Fruit fly (Drosophila melanogaster): ENCODE data around the gene CG4669.
A peak's percentile ranks its signal among the peaks of the same experiment; 100 is the strongest.

The CG4669 gene

dm6 chr3L:5187572-5187934 is 46.7 kb upstream of the CG4669 start (continued):
- TF ChIP-seq vvl (GFP tag; IDR thresholded peaks at IDR 0.05) (peak; percentile 79), Sin3A (optimal IDR thresholded peaks at IDR 0.05) (no peak), trem (tag; optimal IDR thresholded peaks at IDR 0.05) (peak; percentile 68), Awh (GFP tag; IDR thresholded peaks at IDR 0.05) (peak; percentile 45; the same call in 1 of the 2 replicates), CG5245 (GFP tag; optimal IDR thresholded peaks at IDR 0.05) (peak; percentile 50), Nf-YB (GFP tag; optimal IDR thresholded peaks at IDR 0.05) (peak; percentile 3), CG33557 (GFP tag; optimal IDR thresholded peaks at IDR 0.05) (peak; percentile 40), Lpt (GFP tag; optimal IDR thresholded peaks at IDR 0.05) (no peak), CG10543 (GFP tag; optimal IDR thresholded peaks at IDR 0.05) (no peak), CG2875 (GFP tag; optimal IDR thresholded peaks at IDR 0.05) (no peak), Hmx (GFP tag; optimal IDR thresholded peaks at IDR 0.05) (peak; percentile 11), CG8281 (tag; optimal IDR thresholded peaks at IDR 0.05) (peak; percentile 23), odd (GFP tag; optimal IDR thresholded peaks at IDR 0.05) (no peak), Bdp1 (GFP tag; optimal IDR thresholded peaks at IDR 0.05) (peak; percentile 45), CG10565 (GFP tag; optimal IDR thresholded peaks at IDR 0.05) (no peak), CG4424 (GFP tag; optimal IDR thresholded peaks at IDR 0.05) (peak; percentile 69), CG4854 (GFP tag; optimal IDR thresholded peaks at IDR 0.05) (peak; percentile 14), fd96Cb (tag; optimal IDR thresholded peaks at IDR 0.05) (peak; percentile 80), jing (GFP tag; optimal IDR thresholded peaks at IDR 0.05) (peak; percentile 69), Ptx1 (GFP tag; IDR thresholded peaks at IDR 0.05) (peak; percentile 77), Xbp1 (GFP tag; optimal IDR thresholded peaks at IDR 0.05) (peak; percentile 62), wor (GFP tag; IDR thresholded peaks at IDR 0.05) (peak; percentile 35; the same call in 1 of the 2 replicates), CG8765 (GFP tag; IDR thresholded peaks at IDR 0.05) (no peak), pho (GFP tag; optimal IDR thresholded peaks at IDR 0.05) (peak; percentile 42), chif (GFP tag; optimal IDR thresholded peaks at IDR 0.05) (peak; percentile 33 to 66), bcd (GFP tag; optimal IDR thresholded peaks at IDR 0.05) (peak; percentile 33), Dll (GFP tag; IDR thresholded peaks at IDR 0.05; ENCODE audit: partially characterized antibody) (no peak), stc (GFP tag; IDR thresholded peaks at IDR 0.05) (peak; percentile 60), CG3995 (GFP tag; optimal IDR thresholded peaks at IDR 0.05) (no peak), lab (GFP tag; optimal IDR thresholded peaks at IDR 0.05) (peak; percentile 38), CG12942 (GFP tag; optimal IDR thresholded peaks at IDR 0.05) (peak; percentile 18), Nf-YA (GFP tag; IDR thresholded peaks at IDR 0.05) (0 out of 2 replicates have a peak, but pooled peaks have one; percentile 33), CG17359 (tag; optimal IDR thresholded peaks at IDR 0.05) (peak; percentile 78), pros (GFP tag; optimal IDR thresholded peaks at IDR 0.05) (no peak), otp (GFP tag; IDR thresholded peaks at IDR 0.05) (0 out of 3 replicates have a peak, but pooled peaks have one; percentile 24), danr (GFP tag; IDR thresholded peaks at IDR 0.05) (peak; percentile 49; the same call in 1 of the 2 replicates), CG15601 (tag; optimal IDR thresholded peaks at IDR 0.05) (no peak), lmd (GFP tag; IDR thresholded peaks at IDR 0.05) (peak; percentile 71), CG8388 (GFP tag; optimal IDR thresholded peaks at IDR 0.05) (peak; percentile 51), Pdp1 (GFP tag; optimal IDR thresholded peaks at IDR 0.05) (peak; percentile 0 to 25), Mrtf (GFP tag; IDR thresholded peaks at IDR 0.05) (peak; percentile 55; the same call in 2 of the 3 replicates), CoRest (tag; optimal IDR thresholded peaks at IDR 0.05) (peak; percentile 53), MBD-R2 (GFP tag; IDR thresholded peaks at IDR 0.05) (peak; percentile 21; the same call in 1 of the 2 replicates), ap (GFP tag; IDR thresholded peaks at IDR 0.05) (peak; percentile 46; the same call in 1 of the 2 replicates), vnd (GFP tag; IDR thresholded peaks at IDR 0.05; ENCODE audit: partially characterized antibody) (no peak), Lim3 (GFP tag; IDR thresholded peaks at IDR 0.05) (no peak), CG4820 (GFP tag; optimal IDR thresholded peaks at IDR 0.05) (peak; percentile 57), tap (tag; optimal IDR thresholded peaks at IDR 0.05) (peak; percentile 65), CG14441 (GFP tag; IDR thresholded peaks at IDR 0.05) (peak; percentile 55), Asciz (GFP tag; optimal IDR thresholded peaks at IDR 0.05) (peak; percentile 64), CG31365 (tag; optimal IDR thresholded peaks at IDR 0.05) (no peak)

All from whole organism, embryonic.